Fruit fly (Drosophila melanogaster): ENCODE data around the gene skd.

The skd gene

dm6 chr3L:21052191-21052951, 25.1 kb upstream of the skd start (continued):
- TF ChIP-seq CG9932 (GFP tag; IDR thresholded peaks at IDR 0.05) = peak; percentile 24; the same call in 1 of the 2 replicates
- TF ChIP-seq pros (GFP tag; optimal IDR thresholded peaks at IDR 0.05) = no peak
- no peak for TF ChIP-seq CG1832 (GFP tag; optimal IDR thresholded peaks at IDR 0.05)
- no peak for TF ChIP-seq Usf (GFP tag; optimal IDR thresholded peaks at IDR 0.05)
- no peak for TF ChIP-seq sima (GFP tag; optimal IDR thresholded peaks at IDR 0.05)
- TF ChIP-seq ken (GFP tag; IDR thresholded peaks at IDR 0.05) = no peak
- no peak for TF ChIP-seq CG10321 (GFP tag; IDR thresholded peaks at IDR 0.05)
- no peak for TF ChIP-seq odd (GFP tag; optimal IDR thresholded peaks at IDR 0.05)
- no peak for TF ChIP-seq Atf6 (GFP tag; IDR thresholded peaks at IDR 0.05)
- TF ChIP-seq CG11398 (GFP tag; optimal IDR thresholded peaks at IDR 0.05) = no peak
- no peak for TF ChIP-seq gsb (GFP tag; IDR thresholded peaks at IDR 0.05)
- no peak for TF ChIP-seq lbe (GFP tag; optimal IDR thresholded peaks at IDR 0.05)
- TF ChIP-seq CG7963 (GFP tag; IDR thresholded peaks at IDR 0.05; ENCODE audit: partially characterized antibody) = no peak
- no peak for TF ChIP-seq CG6254 (GFP tag; optimal IDR thresholded peaks at IDR 0.05)
- no peak for TF ChIP-seq CG12071 (GFP tag; optimal IDR thresholded peaks at IDR 0.05)
- TF ChIP-seq CG6175 (GFP tag; IDR thresholded peaks at IDR 0.05) = 0 out of 3 replicates have a peak, but pooled peaks have one; percentile 64
- TF ChIP-seq CG11560 (tag; IDR thresholded peaks at IDR 0.05) = no peak
- TF ChIP-seq Tbp (GFP tag; optimal IDR thresholded peaks at IDR 0.05) = no peak
- no peak for TF ChIP-seq CG18011 (GFP tag; optimal IDR thresholded peaks at IDR 0.05)
- no peak for TF ChIP-seq grn (GFP tag; optimal IDR thresholded peaks at IDR 0.05)
- no peak for TF ChIP-seq Camta (GFP tag; optimal IDR thresholded peaks at IDR 0.05)
- TF ChIP-seq az2 (GFP tag; optimal IDR thresholded peaks at IDR 0.05) = no peak
- TF ChIP-seq Ssrp (tag; optimal IDR thresholded peaks at IDR 0.05) = no peak
- TF ChIP-seq luna (GFP tag; optimal IDR thresholded peaks at IDR 0.05) = no peak
- no peak for TF ChIP-seq CG2116 (GFP tag; optimal IDR thresholded peaks at IDR 0.05)
- TF ChIP-seq CG10565 (GFP tag; optimal IDR thresholded peaks at IDR 0.05) = no peak
- no peak for TF ChIP-seq run (tag; optimal IDR thresholded peaks at IDR 0.05)
- TF ChIP-seq Awh (GFP tag; IDR thresholded peaks at IDR 0.05) = no peak
- no peak for TF ChIP-seq NFAT (GFP tag; IDR thresholded peaks at IDR 0.05)
- 0 out of 2 replicates have a peak, but pooled peaks have one; percentile 25 for TF ChIP-seq chm (GFP tag; IDR thresholded peaks at IDR 0.05)
- TF ChIP-seq CG3995 (GFP tag; optimal IDR thresholded peaks at IDR 0.05) = no peak
- TF ChIP-seq CG7786 (GFP tag; optimal IDR thresholded peaks at IDR 0.05) = no peak
- TF ChIP-seq Vsx1 (GFP tag; optimal IDR thresholded peaks at IDR 0.05) = no peak
- peak; percentile 11 for TF ChIP-seq CG18599 (GFP tag; optimal IDR thresholded peaks at IDR 0.05)
- no peak for TF ChIP-seq CG13123 (GFP tag; optimal IDR thresholded peaks at IDR 0.05)
- TF ChIP-seq corto (GFP tag; optimal IDR thresholded peaks at IDR 0.05) = no peak
- no peak for TF ChIP-seq Bdp1 (GFP tag; optimal IDR thresholded peaks at IDR 0.05)
- TF ChIP-seq CG7372 (GFP tag; IDR thresholded peaks at IDR 0.05) = no peak
- no peak for TF ChIP-seq CG4282 (GFP tag; optimal IDR thresholded peaks at IDR 0.05)
- TF ChIP-seq CG9437 (GFP tag; optimal IDR thresholded peaks at IDR 0.05) = no peak
- TF ChIP-seq tgo (GFP tag; IDR thresholded peaks at IDR 0.05) = no peak
- no peak for TF ChIP-seq CG7745 (tag; optimal IDR thresholded peaks at IDR 0.05)
- no peak for TF ChIP-seq oc (tag; optimal IDR thresholded peaks at IDR 0.05)
- no peak for TF ChIP-seq CG2875 (GFP tag; optimal IDR thresholded peaks at IDR 0.05)
- no peak for TF ChIP-seq Max (GFP tag; optimal IDR thresholded peaks at IDR 0.05)
- TF ChIP-seq ems (GFP tag; optimal IDR thresholded peaks at IDR 0.05) = no peak
- TF ChIP-seq CG10462 (GFP tag; optimal IDR thresholded peaks at IDR 0.05) = no peak
- TF ChIP-seq grau (tag; optimal IDR thresholded peaks at IDR 0.05) = no peak
- TF ChIP-seq CG16813 (GFP tag; IDR thresholded peaks at IDR 0.05; ENCODE audit: partially characterized antibody) = no peak
- TF ChIP-seq Dek (tag; optimal IDR thresholded peaks at IDR 0.05) = no peak
